Fruit fly (Drosophila melanogaster) whole organism, embryonic: ENCODE results near the gene CG13113.

Experiments
- ATbp ChIP-seq: fragments of 200-800 bp; sonication (Bioruptor generic); optimal IDR thresholded peaks from 2 replicates; lab custom pipeline; 2017; ENCODE audit warnings: missing biosample characterization, mild to moderate bottlenecking, missing genetic modification characterization, missing genetic modification reagents
- Antp ChIP-seq: fragments of 200-800 bp; sonication (Bioruptor generic); optimal IDR thresholded peaks from 3 replicates; lab custom pipeline; 2016; ENCODE audit warnings: missing biosample characterization, missing genetic modification characterization
- C15 ChIP-seq: fragments of 200-800 bp; sonication (Bioruptor generic); IDR thresholded peaks from 3 replicates; pipeline ENCODE4 v1.3.6; 2022; ENCODE audit warnings: missing biosample characterization, missing genetic modification characterization
- CG10147 ChIP-seq: fragments of 200-800 bp; sonication (Bioruptor generic); optimal IDR thresholded peaks from 2 replicates; lab custom pipeline; 2019; ENCODE audit warnings: missing biosample characterization, mild to moderate bottlenecking, missing genetic modification characterization, moderate library complexity
- CG11560 ChIP-seq: fragments of 200-800 bp; sonication (Bioruptor generic); IDR thresholded peaks from 3 replicates; pipeline ENCODE4 v1.3.6; 2022; ENCODE audit warnings: missing biosample characterization, missing genetic modification characterization
- CG14710 ChIP-seq: fragments of 200-800 bp; sonication (Bioruptor generic); optimal IDR thresholded peaks from 3 replicates; lab custom pipeline; 2019; ENCODE audit warnings: missing biosample characterization, mild to moderate bottlenecking, missing genetic modification characterization, moderate library complexity
- CG15696 ChIP-seq: fragments of 200-800 bp; sonication (Bioruptor generic); optimal IDR thresholded peaks from 2 replicates; lab custom pipeline; 2019; ENCODE audit warnings: missing biosample characterization, mild to moderate bottlenecking, missing genetic modification characterization, moderate library complexity
- CG1603 ChIP-seq: fragments of 200-800 bp; sonication (Bioruptor generic); optimal IDR thresholded peaks from 2 replicates; lab custom pipeline; 2019; ENCODE audit warnings: missing biosample characterization, mild to moderate bottlenecking, missing genetic modification characterization, moderate library complexity
- CG17612 ChIP-seq: fragments of 200-800 bp; sonication (Bioruptor generic); IDR thresholded peaks from 2 replicates; pipeline ENCODE4 v1.3.6; 2022; ENCODE audit warnings: missing biosample characterization, missing genetic modification characterization
- CG18011 ChIP-seq: fragments of 200-800 bp; sonication (Bioruptor generic); optimal IDR thresholded peaks from 2 replicates; lab custom pipeline; 2017; ENCODE audit warnings: missing biosample characterization, missing genetic modification characterization, mild to moderate bottlenecking, moderate library complexity, missing genotype
- CG1832 ChIP-seq: fragments of 200-800 bp; sonication (Bioruptor generic); optimal IDR thresholded peaks from 2 replicates; lab custom pipeline; 2017; ENCODE audit warnings: missing biosample characterization, mild to moderate bottlenecking, missing genetic modification characterization, inconsistent platforms
- CG30020 ChIP-seq: fragments of 200-800 bp; optimal IDR thresholded peaks from 2 replicates; lab custom pipeline; 2019; ENCODE audit warnings: missing biosample characterization, mild to moderate bottlenecking, missing genetic modification characterization, moderate library complexity
- CG32772 ChIP-seq: fragments of 200-800 bp; sonication (Bioruptor generic); IDR thresholded peaks from 2 replicates; pipeline ENCODE4 v1.3.6; 2022; ENCODE audit warnings: missing biosample characterization, missing genetic modification characterization
- CG3281 ChIP-seq: fragments of 200-800 bp; sonication (Bioruptor generic); optimal IDR thresholded peaks from 3 replicates; lab custom pipeline; 2017; ENCODE audit warnings: missing biosample characterization, mild to moderate bottlenecking, missing genetic modification characterization
- CG3995 ChIP-seq: fragments of 200-800 bp; sonication (Bioruptor generic); optimal IDR thresholded peaks from 3 replicates; lab custom pipeline; 2016; ENCODE audit warnings: missing biosample characterization, missing genetic modification characterization
- CG42726 ChIP-seq: fragments of 200-800 bp; sonication (Bioruptor generic); IDR thresholded peaks from 2 replicates; pipeline ENCODE4 v1.3.6; 2022; ENCODE audit warnings: missing biosample characterization, missing genetic modification characterization; ENCODE audit not compliant: partially characterized antibody
- CG4424 ChIP-seq: fragments of 200-800 bp; sonication (Bioruptor generic); optimal IDR thresholded peaks from 3 replicates; lab custom pipeline; 2016; ENCODE audit warnings: missing biosample characterization, missing genetic modification characterization
- CG5245 ChIP-seq: fragments of 200-800 bp; sonication (Bioruptor generic); optimal IDR thresholded peaks from 3 replicates; lab custom pipeline; 2016; ENCODE audit warnings: missing biosample characterization, missing genetic modification characterization
- CG7357 ChIP-seq: fragments of 200-800 bp; sonication (Bioruptor generic); IDR thresholded peaks from 3 replicates; pipeline ENCODE4 v1.3.6; 2022; ENCODE audit warnings: missing biosample characterization, missing genetic modification characterization
- CG7987 ChIP-seq: fragments of 200-800 bp; sonication (Bioruptor generic); optimal IDR thresholded peaks from 2 replicates; lab custom pipeline; 2018; ENCODE audit warnings: missing biosample characterization, mild to moderate bottlenecking, missing genetic modification characterization, moderate library complexity
- CG8924 ChIP-seq: fragments of 200-800 bp; optimal IDR thresholded peaks from 3 replicates; lab custom pipeline; 2019; ENCODE audit warnings: missing biosample characterization, mild to moderate bottlenecking, missing genetic modification characterization, moderate library complexity
- CG9797 ChIP-seq: fragments of 200-800 bp; sonication (Bioruptor generic); optimal IDR thresholded peaks from 3 replicates; lab custom pipeline; 2018; ENCODE audit warnings: missing biosample characterization, mild to moderate bottlenecking, missing genetic modification characterization
- CHES-1-like ChIP-seq: fragments of 200-800 bp; sonication (Bioruptor generic); optimal IDR thresholded peaks from 2 replicates; lab custom pipeline; 2016; ENCODE audit warnings: missing biosample characterization, missing genetic modification characterization
- Dbx ChIP-seq: fragments of 200-800 bp; sonication (Bioruptor generic); IDR thresholded peaks from 3 replicates; pipeline ENCODE4 v1.3.6; 2022; ENCODE audit warnings: missing biosample characterization, missing genetic modification characterization
- Dip2 ChIP-seq: fragments of 200-800 bp; sonication (Bioruptor generic); IDR thresholded peaks from 2 replicates; pipeline ENCODE4 v1.3.6; 2022; ENCODE audit warnings: missing biosample characterization, missing genetic modification characterization
- Hand ChIP-seq: fragments of 200-800 bp; sonication (Bioruptor generic); optimal IDR thresholded peaks from 2 replicates; lab custom pipeline; 2017; ENCODE audit warnings: mild to moderate bottlenecking, missing biosample characterization, missing genetic modification reagents, missing genetic modification characterization
- HmgD ChIP-seq: fragments of 200-800 bp; sonication (Bioruptor generic); optimal IDR thresholded peaks from 3 replicates; lab custom pipeline; 2016; ENCODE audit warnings: missing biosample characterization, missing genetic modification characterization
- Hsf ChIP-seq: fragments of 200-800 bp; sonication (Bioruptor generic); optimal IDR thresholded peaks from 3 replicates; lab custom pipeline; 2016; ENCODE audit warnings: missing biosample characterization, missing genetic modification characterization
- Jarid2 ChIP-seq: fragments of 200-800 bp; sonication (Bioruptor generic); optimal IDR thresholded peaks from 3 replicates; lab custom pipeline; 2017; ENCODE audit warnings: mild to moderate bottlenecking, missing biosample characterization, missing genetic modification reagents, missing genetic modification characterization
- Kr ChIP-seq: fragments of 200-800 bp; sonication (Bioruptor generic); optimal IDR thresholded peaks from 2 replicates; lab custom pipeline; 2017; ENCODE audit warnings: missing biosample characterization, mild to moderate bottlenecking, missing genetic modification characterization
- MESR4 ChIP-seq: fragments of 200-800 bp; sonication (Bioruptor generic); optimal IDR thresholded peaks from 2 replicates; lab custom pipeline; 2018; ENCODE audit warnings: missing biosample characterization, mild to moderate bottlenecking, missing genetic modification characterization, moderate library complexity
- Med ChIP-seq: fragments of 200-800 bp; sonication (Bioruptor generic); peaks from one replicate; lab custom pipeline; 2016; ENCODE audit warnings: missing biosample characterization, missing genetic modification characterization, mild to moderate bottlenecking, inconsistent platforms, moderate library complexity
- Sin3A ChIP-seq: fragments of >200 bp; optimal IDR thresholded peaks from 2 replicates; lab custom pipeline; 2018
- bbx ChIP-seq: fragments of 200-800 bp; sonication (Bioruptor generic); IDR thresholded peaks from 2 replicates; pipeline ENCODE4 v1.3.6; 2022; ENCODE audit warnings: missing biosample characterization, missing genetic modification characterization; ENCODE audit not compliant: partially characterized antibody
- gro ChIP-seq: fragments of 200-800 bp; sonication (Bioruptor generic); optimal IDR thresholded peaks from 2 replicates; lab custom pipeline; 2016; ENCODE audit warnings: missing biosample characterization, missing genetic modification characterization
- h ChIP-seq: fragments of >200 bp; optimal IDR thresholded peaks from 2 replicates; lab custom pipeline; 2017
- hkb ChIP-seq, 2 experiments: fragments of 200-800 bp in 1 of 2; fragments of >200 bp in 1 of 2; sonication (Bioruptor generic) in 1 of 2; IDR thresholded peaks in 1 of 2; optimal IDR thresholded peaks in 1 of 2; 2 replicates each; pipeline versions ENCODE4 v1.3.6 to Lab custom; 2017 to 2022; ENCODE audit warnings: missing biosample characterization in 1 of 2, missing genetic modification characterization in 1 of 2
- kni ChIP-seq: fragments of 200-800 bp; sonication (Bioruptor generic); optimal IDR thresholded peaks from 3 replicates; lab custom pipeline; 2017; ENCODE audit warnings: mild to moderate bottlenecking, missing biosample characterization, missing genetic modification reagents, missing genetic modification characterization
- mld ChIP-seq: fragments of 200-800 bp; sonication (Bioruptor generic); IDR thresholded peaks from 3 replicates; pipeline ENCODE4 v1.3.6; 2022; ENCODE audit warnings: missing biosample characterization, missing genetic modification characterization; ENCODE audit not compliant: partially characterized antibody
- nom ChIP-seq: fragments of 200-800 bp; sonication (Bioruptor generic); optimal IDR thresholded peaks from 2 replicates; lab custom pipeline; 2017; ENCODE audit warnings: missing biosample characterization, missing genetic modification characterization, mild to moderate bottlenecking, moderate library complexity, missing genetic modification reagents
- onecut ChIP-seq: fragments of 200-800 bp; sonication (Bioruptor generic); IDR thresholded peaks from 2 replicates; pipeline ENCODE4 v1.3.6; 2022; ENCODE audit warnings: missing biosample characterization, missing genetic modification characterization
- pb ChIP-seq: fragments of 200-800 bp; sonication (Bioruptor generic); optimal IDR thresholded peaks from 3 replicates; lab custom pipeline; 2016; ENCODE audit warnings: missing biosample characterization, missing genetic modification characterization
- pita ChIP-seq: fragments of 200-800 bp; sonication (Bioruptor generic); optimal IDR thresholded peaks from 2 replicates; lab custom pipeline; 2017; ENCODE audit warnings: missing biosample characterization, mild to moderate bottlenecking, missing genetic modification characterization
- repo ChIP-seq: fragments of 200-800 bp; sonication (Bioruptor generic); optimal IDR thresholded peaks from 2 replicates; lab custom pipeline; 2016; ENCODE audit warnings: missing biosample characterization, missing genetic modification characterization
- sd ChIP-seq: fragments of 200-800 bp; sonication (Bioruptor generic); optimal IDR thresholded peaks from 3 replicates; lab custom pipeline; 2018; ENCODE audit warnings: missing biosample characterization, mild to moderate bottlenecking, missing genetic modification characterization, moderate library complexity
- sens ChIP-seq: fragments of 200-800 bp; sonication (Bioruptor generic); peaks from one replicate; lab custom pipeline; 2016; ENCODE audit warnings: missing biosample characterization, missing genetic modification characterization
- sens-2 ChIP-seq: fragments of 200-800 bp; sonication (Bioruptor generic); IDR thresholded peaks from 2 replicates; pipeline ENCODE4 v1.3.6; 2022; ENCODE audit warnings: missing biosample characterization, missing genetic modification characterization
- sisA ChIP-seq: fragments of 200-800 bp; sonication (Bioruptor generic); IDR thresholded peaks from 2 replicates; pipeline ENCODE4 v1.3.6; 2022; ENCODE audit warnings: missing biosample characterization, missing genetic modification characterization
- stwl ChIP-seq: fragments of 200-800 bp; sonication (Bioruptor generic); optimal IDR thresholded peaks from 3 replicates; lab custom pipeline; 2018; ENCODE audit warnings: missing biosample characterization, mild to moderate bottlenecking, missing genetic modification characterization, moderate library complexity
- trem ChIP-seq: fragments of 200-800 bp; optimal IDR thresholded peaks from 3 replicates; lab custom pipeline; 2019; ENCODE audit warnings: missing biosample characterization, mild to moderate bottlenecking, missing genetic modification characterization, moderate library complexity
- yki ChIP-seq: fragments of >200 bp; optimal IDR thresholded peaks from 3 replicates; lab custom pipeline; 2018
- zfh2 ChIP-seq: fragments of 200-800 bp; sonication (Bioruptor generic); optimal IDR thresholded peaks from 2 replicates; lab custom pipeline; 2016; ENCODE audit warnings: missing biosample characterization, missing genetic modification characterization

CG13113 gene

DNA sequence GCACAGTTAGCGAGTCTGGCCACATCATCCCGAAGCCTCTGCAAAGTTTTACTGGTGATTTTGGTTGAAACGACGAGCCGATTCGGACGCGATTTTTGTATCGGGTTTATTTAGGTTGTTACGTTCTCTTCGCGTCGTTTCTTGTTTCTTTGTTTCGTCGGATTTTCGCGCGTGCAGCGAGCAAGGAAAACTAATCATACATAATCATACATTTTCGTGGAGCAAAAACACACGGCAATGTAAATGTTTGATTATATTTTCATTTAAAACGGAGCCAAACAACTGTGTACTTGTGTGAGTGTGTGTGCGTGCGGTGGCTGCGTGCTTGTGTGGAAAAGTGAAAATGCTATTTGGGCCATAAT is 48.6 kb upstream of the CG13113 start, which contains the start of gene CG33298 (continued):
- no peak for TF ChIP-seq CG18011 (GFP tag; lab: Kevin White, UChicago)
- peak; percentile 37 for TF ChIP-seq Med (GFP tag; lab: Kevin White, UChicago)
- no peak for TF ChIP-seq onecut (GFP tag; lab: Robert Waterston, UW)
- TF ChIP-seq hkb (optimal IDR thresholded peaks at IDR 0.05; lab: Kevin White, UChicago), result no peak
- TF ChIP-seq hkb (GFP tag; IDR thresholded peaks at IDR 0.05; lab: Robert Waterston, UW), result peak; percentile 8; the same call in 1 of the 2 replicates
- no peak for TF ChIP-seq yki (lab: Kevin White, UChicago)
- TF ChIP-seq CG11560 (tag; lab: Robert Waterston, UW), result no peak
- no peak for TF ChIP-seq trem (tag; lab: Kevin White, UChicago)
- peak; percentile 40 for TF ChIP-seq kni (GFP tag; lab: Kevin White, UChicago)
- no peak for TF ChIP-seq CG1832
- no peak for TF ChIP-seq C15 (GFP tag; lab: Robert Waterston, UW)
- no peak for TF ChIP-seq Antp (GFP tag; lab: Kevin White, UChicago)
- no peak for TF ChIP-seq CG3995 (GFP tag; lab: Kevin White, UChicago)
- TF ChIP-seq CG42726 (GFP tag; lab: Robert Waterston, UW), result peak; percentile 34; the same call in 1 of the 2 replicates
- peak; percentile 78 for TF ChIP-seq sens (GFP tag; lab: Kevin White, UChicago)
- peak; percentile 26 for TF ChIP-seq nom
- no peak for TF ChIP-seq CG4424 (GFP tag; lab: Kevin White, UChicago)
- TF ChIP-seq Dbx (GFP tag; lab: Robert Waterston, UW), result 0 out of 3 replicates have a peak, but pooled peaks have one; percentile 11
- no peak for TF ChIP-seq CG14710 (tag; lab: Kevin White, UChicago)
- peak; percentile 84 for TF ChIP-seq Jarid2
- peak; percentile 37 for TF ChIP-seq stwl
- no peak for TF ChIP-seq CG7357 (GFP tag; lab: Robert Waterston, UW)
- peak; percentile 29 for TF ChIP-seq gro (GFP tag; lab: Kevin White, UChicago)
- no peak for TF ChIP-seq CG17612 (GFP tag; lab: Robert Waterston, UW)
- TF ChIP-seq Hand, result no peak
- peak; percentile 6 for TF ChIP-seq CG1603 (tag; lab: Kevin White, UChicago)
- no peak for TF ChIP-seq CG5245 (GFP tag; lab: Kevin White, UChicago)
- TF ChIP-seq MESR4 (GFP tag; lab: Kevin White, UChicago), result peak; percentile 41
- TF ChIP-seq CG30020 (tag; lab: Kevin White, UChicago), result no peak
- no peak for TF ChIP-seq ATbp
- TF ChIP-seq bbx (GFP tag; lab: Robert Waterston, UW), result peak; percentile 61; the same call in 1 of the 2 replicates
- no peak for TF ChIP-seq zfh2
- no peak for TF ChIP-seq pita (GFP tag; lab: Kevin White, UChicago)
- no peak for TF ChIP-seq CG3281 (GFP tag; lab: Kevin White, UChicago)
- TF ChIP-seq Dip2, result no peak
- TF ChIP-seq Hsf (GFP tag; lab: Kevin White, UChicago), result no peak
- no peak for TF ChIP-seq repo (GFP tag; lab: Kevin White, UChicago)
- no peak for TF ChIP-seq HmgD
- no peak for TF ChIP-seq h (lab: Kevin White, UChicago)
- no peak for TF ChIP-seq sens-2
- peak; percentile 44 for TF ChIP-seq sd
- no peak for TF ChIP-seq CG32772 (GFP tag; lab: Robert Waterston, UW)
- TF ChIP-seq CG9797 (GFP tag; lab: Kevin White, UChicago), result peak; percentile 49
- TF ChIP-seq Sin3A (lab: Kevin White, UChicago), result no peak
- TF ChIP-seq CHES-1-like, result no peak
- no peak for TF ChIP-seq pb
- no peak for TF ChIP-seq CG7987
- TF ChIP-seq Kr (GFP tag; lab: Kevin White, UChicago), result no peak
- no peak for TF ChIP-seq mld (GFP tag; lab: Robert Waterston, UW)
- TF ChIP-seq sisA, result no peak
- TF ChIP-seq CG8924 (tag; lab: Kevin White, UChicago), result peak; percentile 25
- peak; percentile 32 for TF ChIP-seq CG10147 (GFP tag; lab: Kevin White, UChicago)
- no peak for TF ChIP-seq CG15696
